Worm (Caenorhabditis elegans) whole organism, L4/young adult: ENCODE data around the gene F42G2.2.

Source experiments
- W03F9.2 ChIP-seq: fragments of 150-350 bp; optimal IDR thresholded peaks from 2 replicates; lab custom pipeline; 2014; ENCODE audit warnings: missing biosample characterization, missing genetic modification characterization
- dao-5 ChIP-seq: sonication (generic microtip); optimal IDR thresholded peaks from 2 replicates; lab custom pipeline; 2016; ENCODE audit warnings: missing genotype, missing genetic modification characterization, moderate library complexity, missing compliant biosample characterization
- him-1 ChIP-seq: sonication (generic microtip); optimal IDR thresholded peaks from 2 replicates; lab custom pipeline; 2016; ENCODE audit warnings: missing genotype, missing genetic modification reagents, missing genetic modification characterization, missing compliant biosample characterization

The F42G2.2 gene

DNA sequence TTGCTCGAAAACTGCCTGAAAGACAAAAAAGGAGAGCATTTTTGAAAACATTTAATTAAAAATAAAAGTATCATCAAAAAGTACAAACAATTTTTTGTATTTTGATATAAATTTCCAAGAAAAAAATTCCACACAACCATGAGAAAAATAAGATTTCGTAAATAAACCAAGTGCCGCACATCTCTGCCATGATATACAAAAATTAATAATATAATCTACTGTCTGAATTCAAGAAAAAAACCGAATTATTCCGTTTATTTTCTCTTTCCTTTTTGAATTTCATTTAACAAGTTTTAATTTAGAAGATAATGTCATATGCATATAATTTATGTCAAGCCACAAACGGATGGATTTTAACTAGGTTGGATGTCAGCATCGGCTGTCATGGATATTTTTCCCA is at the start of gene F42G2.2:
Gene F42G2.2 (plus strand): TSS at position 301 of the 400 bp plus-strand sequence.
- TF ChIP-seq dao-5 (tag; lab: Kevin White, UChicago) (no peak), him-1 (tag; lab: Kevin White, UChicago) (no peak), W03F9.2 (tag; lab: Kevin White, UChicago) (no peak)

- TF ChIP-seq W03F9.2 (tag; lab: Kevin White, UChicago), result no peak
- no peak for TF ChIP-seq dao-5 (tag; lab: Kevin White, UChicago)
- no peak for TF ChIP-seq him-1 (tag; lab: Kevin White, UChicago)
These were observed 47.0 kb upstream of the F42G2.2 start, which contains the start of gene F16G10.2 for ce11 chrII:2374973-2375372. Gene F16G10.2 (plus strand): TSS chrII:2375273.

- TF ChIP-seq W03F9.2 (tag; lab: Kevin White, UChicago), result no peak
- no peak for TF ChIP-seq dao-5 (tag; lab: Kevin White, UChicago)
- TF ChIP-seq him-1 (tag; lab: Kevin White, UChicago), result no peak
These were observed 44.3 kb upstream of the F42G2.2 start, which contains the start of gene F16G10.6 for ce11 chrII:2377751-2378150. Gene F16G10.6 (minus strand): TSS chrII:2377851.

- no peak for TF ChIP-seq dao-5 (tag; lab: Kevin White, UChicago)
- TF ChIP-seq W03F9.2 (tag; lab: Kevin White, UChicago), result peak; percentile 18
These were observed 43.5 kb upstream of the F42G2.2 start for ce11 chrII:2378465-2379009.

DNA sequence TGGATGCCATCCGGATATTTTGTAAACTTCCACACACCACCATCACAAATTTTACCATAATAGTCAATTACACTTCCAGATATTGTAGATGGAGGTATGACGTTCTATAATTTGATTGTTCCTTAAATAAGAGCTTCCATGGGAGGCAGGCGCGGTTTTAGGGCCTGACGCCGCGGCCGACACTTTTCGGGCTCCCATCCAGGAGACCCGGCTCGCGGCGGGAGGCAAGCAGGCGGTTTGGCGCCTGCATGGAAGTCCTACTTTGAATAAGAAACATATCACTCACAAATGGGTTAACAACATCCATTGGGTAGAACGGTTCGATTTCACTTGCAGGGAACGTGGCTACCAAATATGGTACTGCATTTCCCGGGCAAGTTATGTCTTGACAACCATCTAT is 42.3 kb upstream of the F42G2.2 start:
- TF ChIP-seq dao-5 (tag; lab: Kevin White, UChicago), result no peak
- TF ChIP-seq him-1 (tag; lab: Kevin White, UChicago), result no peak
- no peak for TF ChIP-seq W03F9.2 (tag; lab: Kevin White, UChicago)

DNA sequence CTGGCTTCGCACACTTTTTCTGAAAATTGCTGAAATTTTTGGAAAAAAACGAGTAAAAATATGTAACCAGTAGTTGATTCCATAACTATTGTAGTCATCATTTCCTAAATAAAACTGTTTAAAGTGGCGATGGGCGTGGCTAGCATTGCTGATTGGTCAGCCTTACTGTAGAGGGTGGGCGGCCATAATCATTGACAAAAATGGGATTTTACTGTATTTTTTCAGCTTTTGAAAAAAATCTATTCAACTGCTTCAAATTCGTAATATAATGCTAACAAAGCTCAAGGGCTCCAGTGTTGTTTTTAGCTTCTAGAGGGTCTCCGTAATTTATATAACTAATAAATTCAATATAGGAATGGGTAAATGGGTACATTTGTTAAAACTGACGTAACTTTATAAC is 41.8 kb upstream of the F42G2.2 start, which contains the start of gene F16G10.7:
Gene F16G10.7 (minus strand): TSS at position 101 of the 400 bp plus-strand sequence.
- TF ChIP-seq W03F9.2 (tag; lab: Kevin White, UChicago), result no peak
- no peak for TF ChIP-seq him-1 (tag; lab: Kevin White, UChicago)
- no peak for TF ChIP-seq dao-5 (tag; lab: Kevin White, UChicago)

DNA sequence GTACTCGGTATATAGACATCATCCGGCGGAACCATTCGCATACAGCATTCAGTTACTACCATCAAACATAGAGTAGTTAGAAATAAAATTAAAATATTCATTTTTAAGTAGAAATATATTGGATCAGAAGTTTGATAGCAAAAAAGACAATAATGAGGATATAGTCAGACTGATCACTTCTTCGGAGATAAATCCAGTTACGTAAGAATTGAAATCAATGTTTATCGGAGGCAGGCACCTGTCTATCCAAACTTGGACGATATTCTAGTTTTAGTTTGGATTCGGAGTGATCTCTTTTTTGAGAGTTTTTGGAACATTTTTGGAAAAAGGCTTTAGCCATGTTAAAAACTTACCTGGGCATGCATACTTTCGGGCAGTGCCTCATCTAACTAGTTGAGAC is 38.7 kb upstream of the F42G2.2 start, which contains the start of gene F16G10.8:
Gene F16G10.8 (minus strand): TSS at position 101 of the 400 bp plus-strand sequence.
- no peak for TF ChIP-seq him-1 (tag; lab: Kevin White, UChicago)
- no peak for TF ChIP-seq W03F9.2 (tag; lab: Kevin White, UChicago)
- TF ChIP-seq dao-5 (tag; lab: Kevin White, UChicago), result no peak

- no peak for TF ChIP-seq W03F9.2 (tag; lab: Kevin White, UChicago)
- no peak for TF ChIP-seq dao-5 (tag; lab: Kevin White, UChicago)
- no peak for TF ChIP-seq him-1 (tag; lab: Kevin White, UChicago)
These were observed 36.5 kb upstream of the F42G2.2 start, which contains the start of gene F16G10.9 for ce11 chrII:2385495-2385894. Gene F16G10.9 (minus strand): TSS chrII:2385595.

DNA sequence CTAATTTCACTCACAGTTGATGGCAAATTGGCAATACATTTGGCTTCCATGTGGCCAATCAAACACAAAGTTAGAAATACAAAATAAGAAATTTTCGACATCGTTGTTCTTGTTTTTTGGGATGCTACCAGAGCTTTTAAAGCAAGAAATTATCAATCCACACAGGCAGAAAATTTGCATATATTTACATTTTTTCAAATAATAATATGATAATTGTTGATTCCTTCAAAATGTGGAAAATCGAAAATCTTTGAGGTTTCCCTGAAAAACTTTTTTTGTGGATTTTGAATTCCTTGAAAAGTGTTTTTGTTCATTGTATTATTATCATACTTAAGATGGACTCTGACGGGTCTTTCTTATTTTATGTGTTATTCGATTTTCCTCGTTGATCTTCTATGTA is 31.1 kb upstream of the F42G2.2 start, which contains the start of gene F16G10.10:
Gene F16G10.10 (minus strand): TSS at position 101 of the 400 bp plus-strand sequence.
- TF ChIP-seq W03F9.2 (tag; lab: Kevin White, UChicago), result no peak
- no peak for TF ChIP-seq him-1 (tag; lab: Kevin White, UChicago)
- no peak for TF ChIP-seq dao-5 (tag; lab: Kevin White, UChicago)

DNA sequence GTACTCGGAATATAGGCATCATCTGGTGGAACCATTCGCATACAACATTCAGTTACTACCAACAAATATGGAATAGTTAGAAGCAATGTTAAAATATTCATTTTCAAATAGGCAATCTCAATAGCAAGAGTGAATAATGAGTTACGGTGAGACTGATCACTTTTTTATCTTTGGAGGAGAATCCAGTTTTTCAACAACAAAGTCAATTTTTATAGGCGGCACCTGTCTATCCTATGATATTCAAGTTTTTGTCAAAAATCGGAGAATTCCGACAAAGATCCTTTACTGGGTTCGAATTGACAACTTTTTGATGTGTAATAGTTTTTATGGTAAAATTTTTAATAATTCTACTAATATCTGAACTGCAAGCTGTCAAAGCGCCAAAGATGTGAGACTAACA is 28.2 kb upstream of the F42G2.2 start, which contains the start of gene F16G10.11:
Gene F16G10.11 (minus strand): TSS at position 101 of the 400 bp plus-strand sequence.
- TF ChIP-seq W03F9.2 (tag; lab: Kevin White, UChicago) (no peak), him-1 (tag; lab: Kevin White, UChicago) (no peak), dao-5 (tag; lab: Kevin White, UChicago) (no peak)

- TF ChIP-seq W03F9.2 (tag; lab: Kevin White, UChicago) (no peak), him-1 (tag; lab: Kevin White, UChicago) (no peak), dao-5 (tag; lab: Kevin White, UChicago) (no peak)
These were observed 26.1 kb upstream of the F42G2.2 start, which contains the start of gene F16G10.13 for ce11 chrII:2395864-2396263. Gene F16G10.13 (minus strand): TSS chrII:2395964.

DNA sequence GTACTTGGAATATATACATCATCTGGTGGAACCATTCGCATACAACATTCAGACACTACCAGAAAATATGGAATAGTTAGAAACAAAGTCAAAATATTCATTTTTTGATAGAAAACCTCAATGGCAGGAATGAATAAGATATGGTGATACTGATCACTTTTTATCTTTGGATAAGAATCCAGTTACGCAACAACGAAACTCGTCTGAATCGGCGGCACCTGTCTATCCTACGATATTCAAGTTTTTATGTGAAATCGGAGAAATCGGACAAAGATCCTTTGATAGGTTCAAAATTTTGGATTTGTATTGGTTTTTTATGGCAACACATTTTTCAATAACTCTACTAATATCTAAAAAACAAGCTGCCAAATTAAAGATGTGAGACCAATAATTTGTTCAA is 23.1 kb upstream of the F42G2.2 start, which contains the start of gene F16G10.14:
Gene F16G10.14 (minus strand): TSS at position 101 of the 400 bp plus-strand sequence.
- TF ChIP-seq W03F9.2 (tag; lab: Kevin White, UChicago), result no peak
- no peak for TF ChIP-seq dao-5 (tag; lab: Kevin White, UChicago)
- TF ChIP-seq him-1 (tag; lab: Kevin White, UChicago), result no peak

- TF ChIP-seq W03F9.2 (tag; lab: Kevin White, UChicago) (no peak), dao-5 (tag; lab: Kevin White, UChicago) (no peak), him-1 (tag; lab: Kevin White, UChicago) (no peak)
These were observed 22.2 kb upstream of the F42G2.2 start for ce11 chrII:2399810-2400209.
